Fruit fly (Drosophila melanogaster) whole organism, embryonic: ENCODE measurements around the gene CG32023.

Experiments
- BEAF-32 ChIP-seq: fragments of 200-800 bp; sonication (Bioruptor generic); optimal IDR thresholded peaks from 3 replicates; lab custom pipeline; 2017; ENCODE audit warnings: missing biosample characterization, missing genetic modification characterization, mild to moderate bottlenecking, moderate library complexity, missing genetic modification reagents
- CG1024 ChIP-seq: fragments of 200-800 bp; sonication (Bioruptor generic); IDR thresholded peaks from 2 replicates; pipeline ENCODE4 v1.3.6; 2022; ENCODE audit warnings: missing biosample characterization, missing genetic modification characterization
- CG10321 ChIP-seq: fragments of 200-800 bp; sonication (Bioruptor generic); IDR thresholded peaks from 2 replicates; pipeline ENCODE4 v1.3.6; 2022; ENCODE audit warnings: missing biosample characterization, missing genetic modification characterization
- CG11247 ChIP-seq: fragments of 200-800 bp; sonication (Bioruptor generic); IDR thresholded peaks from 2 replicates; pipeline ENCODE4 v1.3.6; 2022; ENCODE audit warnings: missing biosample characterization, missing genetic modification characterization
- CG12942 ChIP-seq: fragments of 200-800 bp; sonication (Bioruptor generic); optimal IDR thresholded peaks from 3 replicates; lab custom pipeline; 2016; ENCODE audit warnings: missing biosample characterization, missing genetic modification characterization
- CG13894 ChIP-seq: fragments of 200-800 bp; sonication (Bioruptor generic); optimal IDR thresholded peaks from 3 replicates; lab custom pipeline; 2018; ENCODE audit warnings: missing biosample characterization, mild to moderate bottlenecking, missing genetic modification characterization, moderate library complexity
- CG14014 ChIP-seq: fragments of 200-800 bp; sonication (Bioruptor generic); IDR thresholded peaks from 2 replicates; pipeline ENCODE4 v1.3.6; 2022; ENCODE audit warnings: missing biosample characterization, missing genetic modification characterization
- CG1832 ChIP-seq: fragments of 200-800 bp; sonication (Bioruptor generic); optimal IDR thresholded peaks from 2 replicates; lab custom pipeline; 2017; ENCODE audit warnings: missing biosample characterization, mild to moderate bottlenecking, missing genetic modification characterization, inconsistent platforms
- CG2120 ChIP-seq: fragments of 200-800 bp; sonication (Bioruptor generic); optimal IDR thresholded peaks from 3 replicates; lab custom pipeline; 2016; ENCODE audit warnings: missing biosample characterization, missing genetic modification characterization
- CG33557 ChIP-seq: fragments of 200-800 bp; sonication (Bioruptor generic); optimal IDR thresholded peaks from 2 replicates; lab custom pipeline; 2019; ENCODE audit warnings: missing biosample characterization, mild to moderate bottlenecking, missing genetic modification characterization, moderate library complexity
- CG34224 ChIP-seq: fragments of 200-800 bp; sonication (Bioruptor generic); IDR thresholded peaks from 3 replicates; pipeline ENCODE4 v1.3.6; 2022; ENCODE audit warnings: missing biosample characterization, missing genetic modification characterization; ENCODE audit not compliant: partially characterized antibody
- CG3847 ChIP-seq: fragments of 200-800 bp; sonication (Bioruptor generic); IDR thresholded peaks from 2 replicates; pipeline ENCODE4 v1.3.6; 2022; ENCODE audit warnings: missing biosample characterization, missing genetic modification characterization
- CG3995 ChIP-seq: fragments of 200-800 bp; sonication (Bioruptor generic); optimal IDR thresholded peaks from 3 replicates; lab custom pipeline; 2016; ENCODE audit warnings: missing biosample characterization, missing genetic modification characterization
- CG4854 ChIP-seq: fragments of 200-800 bp; sonication (Bioruptor generic); optimal IDR thresholded peaks from 2 replicates; lab custom pipeline; 2016; ENCODE audit warnings: missing biosample characterization, missing genetic modification characterization, inconsistent platforms
- CG6654 ChIP-seq: fragments of 200-800 bp; sonication (Bioruptor generic); optimal IDR thresholded peaks from 2 replicates; lab custom pipeline; 2017; ENCODE audit warnings: missing biosample characterization, mild to moderate bottlenecking, missing genetic modification characterization
- CG6689 ChIP-seq: fragments of 200-800 bp; sonication (Bioruptor generic); IDR thresholded peaks from 2 replicates; pipeline ENCODE4 v1.3.6; 2022; ENCODE audit warnings: missing biosample characterization, missing genetic modification characterization
- CG6765 ChIP-seq: fragments of 200-800 bp; sonication (Bioruptor generic); optimal IDR thresholded peaks from 3 replicates; lab custom pipeline; 2017; ENCODE audit warnings: missing biosample characterization, mild to moderate bottlenecking, missing genetic modification characterization
- CG6813 ChIP-seq: fragments of 200-800 bp; sonication (Bioruptor generic); optimal IDR thresholded peaks from 2 replicates; lab custom pipeline; 2017; ENCODE audit warnings: missing biosample characterization, missing genetic modification characterization, mild to moderate bottlenecking, moderate library complexity, missing genetic modification reagents
- CG8089 ChIP-seq: fragments of 200-800 bp; sonication (Bioruptor generic); optimal IDR thresholded peaks from 3 replicates; lab custom pipeline; 2016; ENCODE audit warnings: missing biosample characterization, missing genetic modification characterization
- CG8281 ChIP-seq: fragments of 200-800 bp; sonication (Bioruptor generic); optimal IDR thresholded peaks from 2 replicates; lab custom pipeline; 2018; ENCODE audit warnings: missing biosample characterization, mild to moderate bottlenecking, missing genetic modification characterization, moderate library complexity
- CG8924 ChIP-seq: fragments of 200-800 bp; optimal IDR thresholded peaks from 3 replicates; lab custom pipeline; 2019; ENCODE audit warnings: missing biosample characterization, mild to moderate bottlenecking, missing genetic modification characterization, moderate library complexity
- CTCF ChIP-seq: fragments of 200-800 bp; sonication (Bioruptor generic); optimal IDR thresholded peaks from 2 replicates; lab custom pipeline; 2017; ENCODE audit warnings: missing biosample characterization, mild to moderate bottlenecking, missing genetic modification characterization, moderate library complexity
- Elba2 ChIP-seq: fragments of 200-800 bp; sonication (Bioruptor generic); optimal IDR thresholded peaks from 3 replicates; lab custom pipeline; 2016; ENCODE audit warnings: missing biosample characterization, missing genetic modification characterization
- Fer3 ChIP-seq: fragments of 200-800 bp; sonication (Bioruptor generic); optimal IDR thresholded peaks from 2 replicates; lab custom pipeline; 2018; ENCODE audit warnings: missing biosample characterization, mild to moderate bottlenecking, missing genetic modification characterization, moderate library complexity
- H15 ChIP-seq: fragments of 200-800 bp; sonication (Bioruptor generic); IDR thresholded peaks from 3 replicates; pipeline ENCODE4 v1.3.6; 2022; ENCODE audit warnings: missing biosample characterization, missing genetic modification characterization
- Jarid2 ChIP-seq: fragments of 200-800 bp; sonication (Bioruptor generic); optimal IDR thresholded peaks from 3 replicates; lab custom pipeline; 2017; ENCODE audit warnings: mild to moderate bottlenecking, missing biosample characterization, missing genetic modification reagents, missing genetic modification characterization
- Med ChIP-seq: fragments of 200-800 bp; sonication (Bioruptor generic); peaks from one replicate; lab custom pipeline; 2016; ENCODE audit warnings: missing biosample characterization, missing genetic modification characterization, mild to moderate bottlenecking, inconsistent platforms, moderate library complexity
- NfI ChIP-seq: fragments of 200-800 bp; sonication (Bioruptor generic); optimal IDR thresholded peaks from 3 replicates; lab custom pipeline; 2018; ENCODE audit warnings: missing biosample characterization, mild to moderate bottlenecking, missing genetic modification characterization, moderate library complexity
- Ptx1 ChIP-seq: fragments of 200-800 bp; sonication (Bioruptor generic); IDR thresholded peaks from 2 replicates; pipeline ENCODE4 v1.3.6; 2022; ENCODE audit warnings: missing biosample characterization, missing genetic modification characterization
- Sox100B ChIP-seq: fragments of 200-800 bp; sonication (Bioruptor generic); optimal IDR thresholded peaks from 3 replicates; lab custom pipeline; 2018; ENCODE audit warnings: missing biosample characterization, mild to moderate bottlenecking, missing genetic modification characterization
- Stat92E ChIP-seq, 3 experiments: fragments of >200 bp in 2 of 3; fragments of 200-800 bp in 1 of 3; sonication (Bioruptor generic) in 1 of 3; optimal IDR thresholded peaks; 2 replicates each; lab custom pipeline; 2017 to 2019; ENCODE audit warnings: missing biosample characterization in 3 of 3, missing genetic modification characterization in 3 of 3, mild to moderate bottlenecking in 1 of 3, moderate library complexity in 1 of 3
- bab2 ChIP-seq: fragments of 200-800 bp; sonication (Bioruptor generic); optimal IDR thresholded peaks from 2 replicates; lab custom pipeline; 2016; ENCODE audit warnings: missing biosample characterization, missing genetic modification characterization
- bsh ChIP-seq, 2 experiments: fragments of 200-800 bp; sonication (Bioruptor generic); optimal IDR thresholded peaks; 2 replicates each; lab custom pipeline; 2017 to 2018; ENCODE audit warnings: mild to moderate bottlenecking in 2 of 2, missing biosample characterization in 2 of 2, missing genetic modification characterization in 2 of 2, moderate library complexity in 1 of 2
- cad ChIP-seq: fragments of >200 bp; optimal IDR thresholded peaks from 2 replicates; lab custom pipeline; 2017; ENCODE audit warnings: missing biosample characterization, missing genetic modification characterization
- cg ChIP-seq: fragments of 200-800 bp; sonication (Bioruptor generic); optimal IDR thresholded peaks from 3 replicates; lab custom pipeline; 2019; ENCODE audit warnings: missing biosample characterization, mild to moderate bottlenecking, missing genetic modification characterization, moderate library complexity
- chif ChIP-seq, 2 experiments: fragments of 200-800 bp; sonication (Bioruptor generic); optimal IDR thresholded peaks; 3 replicates each; lab custom pipeline; 2016; ENCODE audit warnings: missing biosample characterization in 2 of 2, missing genetic modification characterization in 2 of 2
- corto ChIP-seq: fragments of 200-800 bp; sonication (Bioruptor generic); optimal IDR thresholded peaks from 2 replicates; lab custom pipeline; 2016; ENCODE audit warnings: missing biosample characterization, mild to moderate bottlenecking, missing genetic modification characterization, moderate library complexity
- ems ChIP-seq: fragments of 200-800 bp; sonication (Bioruptor generic); optimal IDR thresholded peaks from 3 replicates; lab custom pipeline; 2016; ENCODE audit warnings: missing biosample characterization, missing genetic modification characterization
- eve ChIP-seq, 2 experiments: fragments of >200 bp; optimal IDR thresholded peaks; 2 replicates each; lab custom pipeline; 2017; ENCODE audit warnings: missing biosample characterization in 2 of 2, missing genetic modification characterization in 2 of 2
- grau ChIP-seq: fragments of 200-800 bp; optimal IDR thresholded peaks from 3 replicates; lab custom pipeline; 2019; ENCODE audit warnings: missing biosample characterization, mild to moderate bottlenecking, missing genetic modification characterization, moderate library complexity
- gsb-n ChIP-seq: fragments of 200-800 bp; sonication (Bioruptor generic); optimal IDR thresholded peaks from 3 replicates; lab custom pipeline; 2018; ENCODE audit warnings: missing biosample characterization, mild to moderate bottlenecking, missing genetic modification characterization
- her ChIP-seq: fragments of 200-800 bp; sonication (Bioruptor generic); optimal IDR thresholded peaks from 2 replicates; lab custom pipeline; 2016; ENCODE audit warnings: missing biosample characterization, missing genetic modification characterization
- jing ChIP-seq: fragments of 200-800 bp; sonication (Bioruptor generic); optimal IDR thresholded peaks from 2 replicates; lab custom pipeline; 2018; ENCODE audit warnings: missing biosample characterization, mild to moderate bottlenecking, missing genetic modification characterization
- mld ChIP-seq: fragments of 200-800 bp; sonication (Bioruptor generic); IDR thresholded peaks from 3 replicates; pipeline ENCODE4 v1.3.6; 2022; ENCODE audit warnings: missing biosample characterization, missing genetic modification characterization; ENCODE audit not compliant: partially characterized antibody
- nerfin-1 ChIP-seq: fragments of 200-800 bp; sonication (Bioruptor generic); optimal IDR thresholded peaks from 3 replicates; lab custom pipeline; 2019; ENCODE audit warnings: missing biosample characterization, mild to moderate bottlenecking, missing genetic modification characterization, moderate library complexity
- nom ChIP-seq: fragments of 200-800 bp; sonication (Bioruptor generic); optimal IDR thresholded peaks from 2 replicates; lab custom pipeline; 2017; ENCODE audit warnings: missing biosample characterization, missing genetic modification characterization, mild to moderate bottlenecking, moderate library complexity, missing genetic modification reagents
- sens ChIP-seq: fragments of 200-800 bp; sonication (Bioruptor generic); peaks from one replicate; lab custom pipeline; 2016; ENCODE audit warnings: missing biosample characterization, missing genetic modification characterization
- tll ChIP-seq, 2 experiments: fragments of 200-800 bp in 1 of 2; fragments of >200 bp in 1 of 2; sonication (Bioruptor generic) in 1 of 2; optimal IDR thresholded peaks; 2 replicates each; lab custom pipeline; 2017 to 2019; ENCODE audit warnings: missing biosample characterization in 2 of 2, missing genetic modification characterization in 2 of 2, mild to moderate bottlenecking in 1 of 2, moderate library complexity in 1 of 2
- trem ChIP-seq: fragments of 200-800 bp; optimal IDR thresholded peaks from 3 replicates; lab custom pipeline; 2019; ENCODE audit warnings: missing biosample characterization, mild to moderate bottlenecking, missing genetic modification characterization, moderate library complexity
- zfh1 ChIP-seq: fragments of 200-800 bp; sonication (Bioruptor generic); IDR thresholded peaks from 3 replicates; pipeline ENCODE4 v1.3.6; 2022; ENCODE audit warnings: missing biosample characterization, missing genetic modification characterization

The CG32023 gene

DNA sequence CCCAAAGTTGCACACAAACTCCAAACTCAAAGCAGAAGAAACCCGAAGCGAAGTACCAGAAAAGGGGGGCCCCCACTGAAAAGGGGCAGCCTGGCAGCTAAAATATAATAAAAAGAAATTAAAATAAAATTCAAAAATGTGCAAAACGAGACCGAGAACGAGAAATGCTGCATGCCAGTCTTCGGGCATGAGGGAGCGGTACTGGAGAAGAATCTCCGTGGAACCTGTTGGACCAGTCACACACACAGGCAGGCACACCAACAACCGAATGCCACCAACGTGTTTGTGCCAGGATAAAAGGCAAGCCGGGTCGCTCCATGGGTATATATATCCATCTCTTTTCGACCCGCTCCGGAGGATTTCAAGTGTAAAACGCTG, 21.0 kb upstream of the CG32023 start:
- TF ChIP-seq Elba2 (no peak), corto (GFP tag; lab: Kevin White, UChicago) (peak; percentile 30), CG12942 (GFP tag; lab: Kevin White, UChicago) (no peak), CG34224 (no peak), tll (GFP tag; optimal IDR thresholded peaks at IDR 0.05; lab: Kevin White, UChicago) (no peak), CG6689 (GFP tag; lab: Robert Waterston, UW) (no peak), CG14014 (GFP tag; lab: Robert Waterston, UW) (no peak), CG4854 (GFP tag; lab: Kevin White, UChicago) (no peak), mld (GFP tag; lab: Robert Waterston, UW) (no peak), CG6654 (GFP tag; lab: Kevin White, UChicago) (no peak), CG3847 (GFP tag; lab: Robert Waterston, UW) (no peak), Sox100B (GFP tag; lab: Kevin White, UChicago) (no peak), CG8281 (tag; lab: Kevin White, UChicago) (no peak), bsh (GFP tag; optimal IDR thresholded peaks at IDR 0.05; lab: Kevin White, UChicago) (peak in 1 of 2 experiments; percentile 15), nom (peak; percentile 41), CG6765 (no peak), Jarid2 (GFP tag; lab: Kevin White, UChicago) (no peak), CG1024 (GFP tag; lab: Robert Waterston, UW) (no peak), grau (tag; lab: Kevin White, UChicago) (no peak), CG11247 (GFP tag; lab: Robert Waterston, UW) (no peak), her (GFP tag; lab: Kevin White, UChicago) (no peak), CG10321 (GFP tag; lab: Robert Waterston, UW) (0 out of 2 replicates have a peak, but pooled peaks have one; percentile 12)
- TF ChIP-seq, all 482 proteins: peak for 4

DNA sequence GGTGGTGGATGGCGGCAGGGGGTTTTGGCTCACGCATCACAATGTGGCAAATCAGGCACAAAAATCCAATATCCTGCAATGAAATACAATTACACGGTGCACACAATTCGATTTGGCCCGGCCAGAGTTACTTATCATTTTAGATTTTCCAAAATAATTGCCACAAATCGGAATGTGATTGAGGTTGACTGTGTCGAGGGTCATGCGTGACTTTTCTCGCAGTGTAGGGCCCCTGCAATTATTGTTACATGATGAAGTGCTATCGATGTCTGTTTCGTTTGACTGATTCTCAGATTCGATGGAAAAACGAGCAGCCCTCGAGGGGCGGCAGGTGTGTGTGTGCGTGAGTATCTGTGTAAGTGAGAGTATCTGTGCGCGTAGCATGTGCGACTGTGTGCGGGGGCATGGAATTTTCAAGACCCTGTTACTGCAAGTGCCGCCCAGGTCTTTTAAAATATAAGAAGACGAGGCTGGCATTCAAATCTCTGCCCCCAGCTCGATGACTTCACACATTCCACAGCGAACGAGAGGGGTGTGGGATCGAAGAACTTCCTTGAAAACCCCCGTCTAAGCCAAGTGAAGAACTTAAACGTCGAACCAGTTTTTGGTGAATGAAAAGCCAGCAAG, 20.5 kb upstream of the CG32023 start:
- TF ChIP-seq CTCF (GFP tag; lab: Kevin White, UChicago) (no peak), eve (GFP tag; optimal IDR thresholded peaks at IDR 0.05; lab: Kevin White, UChicago) (no peak), CG3995 (no peak), gsb-n (tag; lab: Kevin White, UChicago) (peak; percentile 33), nerfin-1 (tag; lab: Kevin White, UChicago) (peak; percentile 42), zfh1 (GFP tag; lab: Robert Waterston, UW) (peak; percentile 19; the same call in 1 of the 3 replicates), CG6813 (no peak), NfI (GFP tag; lab: Kevin White, UChicago) (no peak), CG1832 (no peak), cad (GFP tag; lab: Kevin White, UChicago) (no peak), trem (tag; lab: Kevin White, UChicago) (no peak), CG33557 (no peak), Fer3 (tag; lab: Kevin White, UChicago) (no peak), Stat92E (GFP tag; optimal IDR thresholded peaks at IDR 0.05; lab: Kevin White, UChicago) (peak in 1 of 3 experiments; percentile 2), sens (GFP tag; lab: Kevin White, UChicago) (peak; percentile 68), CG8924 (tag; lab: Kevin White, UChicago) (no peak), H15 (no peak), BEAF-32 (GFP tag; lab: Kevin White, UChicago) (no peak), CG8089 (GFP tag; lab: Kevin White, UChicago) (no peak), chif (GFP tag; optimal IDR thresholded peaks at IDR 0.05; lab: Kevin White, UChicago) (no peak), jing (no peak), bab2 (GFP tag; lab: Kevin White, UChicago) (no peak), CG2120 (GFP tag; lab: Kevin White, UChicago) (no peak), cg (GFP tag; lab: Kevin White, UChicago) (peak; percentile 39), ems (GFP tag; lab: Kevin White, UChicago) (no peak), Med (GFP tag; lab: Kevin White, UChicago) (peak; percentile 66), Ptx1 (GFP tag; lab: Robert Waterston, UW) (no peak), CG13894 (tag; lab: Kevin White, UChicago) (no peak)
